Fruit fly (Drosophila melanogaster): ENCODE data around the gene RSG7.

DNA sequence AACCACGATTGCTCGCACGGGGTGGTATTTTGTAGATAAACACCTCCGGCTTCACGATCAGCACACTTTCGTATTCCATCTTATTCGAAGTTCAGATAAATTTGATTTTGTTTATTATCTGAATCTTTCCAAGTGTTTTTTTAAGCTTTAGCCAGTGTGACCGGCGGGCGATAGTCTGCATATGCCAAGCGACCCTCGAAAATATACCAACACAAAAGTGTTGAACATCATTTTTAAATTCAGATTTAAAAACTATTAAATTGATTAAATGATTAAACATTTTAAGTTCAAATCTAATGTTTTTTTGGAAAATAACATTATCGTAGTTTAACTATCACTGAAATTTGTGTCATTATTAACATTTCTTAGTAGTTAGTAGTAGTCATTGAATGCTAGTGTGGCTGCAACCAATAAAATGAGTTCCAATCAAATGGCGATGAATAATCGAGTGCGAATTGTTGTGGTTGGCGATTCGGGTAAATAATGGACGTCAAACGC is 43.7 kb downstream of the RSG7 start, which contains the start of the genes CG9132 and CG4789:
- no peak for TF ChIP-seq EcR (GFP tag; optimal IDR thresholded peaks at IDR 0.05)
- no peak for TF ChIP-seq fd96Ca (GFP tag; IDR thresholded peaks at IDR 0.05)
- no peak for TF ChIP-seq CG13204 (GFP tag; optimal IDR thresholded peaks at IDR 0.05)
- no peak for TF ChIP-seq CG8301 (tag; optimal IDR thresholded peaks at IDR 0.05)
- no peak for TF ChIP-seq CG8159 (tag; optimal IDR thresholded peaks at IDR 0.05)
- TF ChIP-seq CG15710 (tag; optimal IDR thresholded peaks at IDR 0.05): no peak
- no peak for TF ChIP-seq CG9948 (tag; optimal IDR thresholded peaks at IDR 0.05)
- TF ChIP-seq CG32121 (GFP tag; IDR thresholded peaks at IDR 0.05): no peak
- no peak for TF ChIP-seq CG10348 (GFP tag; IDR thresholded peaks at IDR 0.05)
- TF ChIP-seq Pif1A (GFP tag; optimal IDR thresholded peaks at IDR 0.05): no peak
- no peak for TF ChIP-seq CG4496 (GFP tag; IDR thresholded peaks at IDR 0.05)
- TF ChIP-seq gl (tag; optimal IDR thresholded peaks at IDR 0.05): no peak
- TF ChIP-seq D1 (tag; optimal IDR thresholded peaks at IDR 0.05): no peak
- TF ChIP-seq CG34367 (tag; optimal IDR thresholded peaks at IDR 0.05): no peak

All from whole organism, pupa.